Worm (Caenorhabditis elegans) whole organism, L4/young adult: Measurements from ENCODE around the gene C54F6.18.

Source experiments
- W03F9.2 ChIP-seq: fragments of 150-350 bp; optimal IDR thresholded peaks from 2 replicates; lab custom pipeline; 2014; ENCODE audit warnings: missing biosample characterization, missing genetic modification characterization
- dao-5 ChIP-seq: sonication (generic microtip); optimal IDR thresholded peaks from 2 replicates; lab custom pipeline; 2016; ENCODE audit warnings: missing genotype, missing genetic modification characterization, moderate library complexity, missing compliant biosample characterization
- him-1 ChIP-seq: sonication (generic microtip); optimal IDR thresholded peaks from 2 replicates; lab custom pipeline; 2016; ENCODE audit warnings: missing genotype, missing genetic modification reagents, missing genetic modification characterization, missing compliant biosample characterization

Gene C54F6.18

DNA sequence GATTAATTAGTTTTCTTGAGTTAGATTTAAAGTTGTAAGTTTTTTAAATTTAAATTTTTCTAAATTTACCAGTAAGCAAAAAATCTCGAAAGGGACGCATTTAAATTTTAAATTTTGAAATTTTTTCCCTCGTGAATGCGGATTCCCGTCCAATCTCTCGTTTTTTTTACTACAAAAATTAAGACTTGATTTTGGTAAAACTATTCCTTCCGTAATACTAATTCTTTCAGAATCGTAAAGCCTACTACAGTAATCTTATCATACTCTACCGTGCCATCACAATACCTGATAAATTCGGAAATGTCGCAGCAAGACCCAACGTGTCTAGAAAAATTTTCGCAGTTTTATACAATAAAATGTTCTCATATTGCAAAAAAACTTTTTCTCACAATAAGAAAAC, 19.4 kb downstream of the C54F6.18 start, which contains the start of the genes C54F6.19 and nhx-3:
Gene C54F6.19, plus strand, starts transcription at position 301 of the 400 bp plus-strand sequence.
Gene nhx-3, minus strand, starts transcription at position 337 of the 400 bp plus-strand sequence.
- TF ChIP-seq dao-5 (tag; lab: Kevin White, UChicago) (no peak), him-1 (tag; lab: Kevin White, UChicago) (no peak), W03F9.2 (tag; lab: Kevin White, UChicago) (no peak)

DNA sequence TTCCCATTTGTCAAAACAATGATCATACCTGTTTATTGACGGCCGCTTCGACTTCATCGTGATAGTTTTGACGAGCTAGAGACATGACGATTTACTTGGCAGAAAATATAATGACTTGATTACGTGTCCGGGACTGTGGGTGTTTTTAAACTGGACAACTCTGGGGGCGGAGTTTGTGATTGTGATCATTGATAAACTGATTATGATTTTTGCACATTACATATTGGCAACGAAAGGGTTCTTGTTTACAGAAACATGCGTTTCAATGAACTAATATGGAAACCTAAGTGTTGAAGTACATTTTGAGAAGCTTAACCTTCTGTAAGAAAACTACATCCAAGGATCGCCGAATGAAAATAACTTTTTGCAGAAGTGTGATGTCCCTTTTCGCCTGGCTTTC, 21.7 kb downstream of the C54F6.18 start, which contains the start of gene ftn-1:
Gene ftn-1, minus strand, starts transcription at position 101 of the 400 bp plus-strand sequence.
- TF ChIP-seq him-1 (tag; lab: Kevin White, UChicago) (no peak), dao-5 (tag; lab: Kevin White, UChicago) (no peak), W03F9.2 (tag; lab: Kevin White, UChicago) (no peak)

DNA sequence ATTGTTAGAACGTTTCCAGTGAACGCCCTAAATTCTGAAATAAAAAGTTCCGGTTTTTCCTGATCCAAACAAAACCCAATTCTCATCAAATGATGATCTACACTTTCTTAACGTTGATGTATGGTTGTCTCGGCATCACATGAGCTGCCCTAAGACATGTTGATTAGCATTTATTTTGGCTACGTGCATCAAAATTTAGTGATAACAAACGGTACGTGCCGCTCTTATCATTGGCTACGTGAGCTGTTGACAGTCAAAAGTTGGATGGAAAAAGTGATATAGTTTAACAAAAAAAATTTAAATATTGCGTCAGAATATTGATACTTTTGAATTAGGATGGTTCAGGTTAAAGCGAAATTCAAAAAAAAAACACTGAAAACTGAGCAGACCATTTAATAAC, 22.2 kb downstream of the C54F6.18 start:
- no peak for TF ChIP-seq dao-5 (tag; lab: Kevin White, UChicago)
- TF ChIP-seq W03F9.2 (tag; lab: Kevin White, UChicago) = no peak
- no peak for TF ChIP-seq him-1 (tag; lab: Kevin White, UChicago)

DNA sequence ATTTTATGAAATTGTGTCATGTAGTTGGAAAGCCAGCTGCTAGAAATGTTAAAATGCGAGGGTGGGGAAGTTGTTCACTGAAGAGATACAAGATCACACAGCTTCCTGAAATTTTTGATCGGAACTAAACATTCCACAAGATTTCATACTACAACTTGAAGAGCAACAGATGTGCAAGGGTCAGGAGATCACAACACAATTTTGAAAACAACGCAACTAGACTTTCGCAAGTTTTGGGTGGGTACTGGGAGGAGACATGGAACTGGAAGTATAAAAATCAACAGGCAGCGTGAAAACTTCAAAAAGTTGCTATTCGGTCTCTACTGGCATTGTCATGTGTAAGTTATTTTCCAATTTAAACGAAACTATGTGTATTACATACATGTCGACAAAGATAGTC, 26.0 kb downstream of the C54F6.18 start, which contains the start of gene F19F10.3:
Gene F19F10.3, plus strand, starts transcription at position 301 of the 400 bp plus-strand sequence.
- TF ChIP-seq W03F9.2 (tag; lab: Kevin White, UChicago) (no peak), him-1 (tag; lab: Kevin White, UChicago) (no peak), dao-5 (tag; lab: Kevin White, UChicago) (no peak)

DNA sequence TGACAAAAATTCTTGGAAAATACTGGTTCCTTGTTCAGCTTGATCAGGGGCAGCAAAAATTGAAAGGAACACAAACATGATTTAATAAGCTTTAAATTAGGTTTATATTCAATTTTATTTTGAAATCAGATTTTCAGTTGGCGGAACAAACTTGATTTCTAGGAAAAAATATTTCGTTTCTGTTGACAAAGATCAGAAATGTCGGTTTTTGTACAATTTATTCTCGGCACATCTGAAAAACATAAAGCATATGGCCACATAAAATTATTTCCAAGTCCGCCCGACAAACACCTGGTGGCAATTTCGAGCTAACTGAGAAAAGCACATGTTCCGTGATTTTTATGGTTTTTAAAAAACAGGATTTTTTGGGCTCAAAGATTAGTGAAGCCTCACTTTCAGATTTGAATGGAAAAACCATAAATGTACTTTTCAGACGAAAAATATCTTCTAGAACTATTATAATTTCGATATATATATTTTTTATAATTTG, 28.1 kb downstream of the C54F6.18 start, which contains the start of gene ttr-10:
Gene ttr-10, minus strand, starts transcription at position 51 of the 490 bp plus-strand sequence.
- TF ChIP-seq dao-5 (tag; lab: Kevin White, UChicago) (no peak), him-1 (tag; lab: Kevin White, UChicago) (no peak), W03F9.2 (tag; lab: Kevin White, UChicago) (no peak)

DNA sequence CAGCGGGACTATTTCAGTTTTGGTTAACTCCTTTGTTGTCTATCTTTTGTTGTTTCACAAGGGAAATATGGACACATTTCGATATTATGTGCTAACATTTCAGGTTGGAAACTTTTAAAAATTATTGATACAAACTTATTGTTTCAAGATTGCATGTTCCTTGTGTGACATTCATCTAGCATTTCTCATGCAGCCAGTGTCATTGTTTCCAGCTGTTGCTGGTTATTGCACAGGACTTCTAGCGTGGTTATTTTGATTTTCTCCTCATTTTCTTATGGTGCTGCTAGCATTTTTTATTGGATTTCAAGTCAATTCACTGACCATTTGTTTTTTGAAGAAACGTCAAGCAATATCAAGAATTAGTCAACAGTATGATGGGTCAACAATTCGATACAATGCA, 30.1 kb downstream of the C54F6.18 start:
- TF ChIP-seq W03F9.2 (tag; lab: Kevin White, UChicago) (no peak), dao-5 (tag; lab: Kevin White, UChicago) (no peak), him-1 (tag; lab: Kevin White, UChicago) (no peak)

DNA sequence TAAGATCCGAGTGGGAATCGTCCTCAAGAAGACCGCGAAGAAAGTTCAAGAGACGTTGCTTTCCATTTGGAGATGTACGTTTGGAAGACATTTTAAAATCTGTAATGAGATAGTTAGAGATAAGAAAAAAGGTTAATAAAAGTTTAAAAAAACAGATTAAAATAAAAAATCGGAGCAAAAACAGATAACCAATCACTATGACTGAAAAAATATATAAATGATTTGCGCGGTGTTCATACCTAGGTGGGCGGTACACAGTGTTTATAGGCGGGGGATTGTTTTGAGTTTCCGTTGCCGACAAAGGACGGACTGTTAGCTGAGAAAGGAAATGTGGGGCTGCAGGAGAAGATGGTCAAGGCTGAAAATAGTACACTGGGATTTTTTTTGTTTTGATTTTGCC, 32.9 kb downstream of the C54F6.18 start, which contains the start of gene ets-7:
Gene ets-7, minus strand, starts transcription at position 101 of the 400 bp plus-strand sequence.
- no peak for TF ChIP-seq dao-5 (tag; lab: Kevin White, UChicago)
- no peak for TF ChIP-seq W03F9.2 (tag; lab: Kevin White, UChicago)
- TF ChIP-seq him-1 (tag; lab: Kevin White, UChicago) = no peak

DNA sequence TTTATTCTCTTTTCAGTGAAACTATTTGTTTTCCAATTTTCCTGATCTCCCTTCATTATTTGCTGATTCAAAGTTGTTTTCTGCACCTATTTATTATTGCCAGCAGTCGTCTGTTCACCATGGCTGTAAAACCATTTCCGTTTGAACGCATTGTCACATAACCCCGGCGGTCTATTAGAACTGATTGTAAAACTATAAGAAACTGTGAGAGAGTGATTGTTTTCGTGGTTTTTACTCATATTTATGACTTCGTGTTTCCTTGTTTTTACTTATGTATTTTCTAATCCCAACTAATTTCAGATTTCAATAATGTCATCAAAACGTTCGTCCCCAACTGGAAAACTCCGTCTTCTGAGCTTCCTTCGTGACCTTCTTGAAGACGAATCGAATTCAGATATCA, 37.2 kb downstream of the C54F6.18 start, which contains the start of gene F19F10.1:
Gene F19F10.1, plus strand, starts transcription at position 301 of the 400 bp plus-strand sequence.
- TF ChIP-seq dao-5 (tag; lab: Kevin White, UChicago) (no peak), him-1 (tag; lab: Kevin White, UChicago) (no peak), W03F9.2 (tag; lab: Kevin White, UChicago) (no peak)

DNA sequence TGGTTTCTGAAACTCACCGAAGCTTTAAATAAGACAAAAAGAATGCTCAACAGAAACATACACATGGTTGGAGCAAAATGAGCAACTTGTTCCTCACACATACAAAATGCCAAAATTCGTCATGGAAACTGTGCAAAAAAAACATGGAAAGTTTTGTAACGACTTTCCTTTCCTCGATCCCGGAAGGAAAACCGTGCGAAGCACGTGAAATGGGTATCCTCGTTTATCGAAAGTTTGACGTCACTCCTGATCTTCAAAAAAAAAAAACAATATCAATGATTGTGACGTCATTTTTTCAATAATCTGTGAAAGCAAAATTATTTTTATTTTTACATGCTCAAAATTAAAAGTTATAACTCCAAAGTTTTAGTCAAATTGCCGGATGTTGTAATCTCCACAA, 44.5 kb downstream of the C54F6.18 start, which contains the start of gene clec-212:
Gene clec-212, minus strand, starts transcription at position 101 of the 400 bp plus-strand sequence.
- TF ChIP-seq him-1 (tag; lab: Kevin White, UChicago) (no peak), dao-5 (tag; lab: Kevin White, UChicago) (no peak), W03F9.2 (tag; lab: Kevin White, UChicago) (no peak)

DNA sequence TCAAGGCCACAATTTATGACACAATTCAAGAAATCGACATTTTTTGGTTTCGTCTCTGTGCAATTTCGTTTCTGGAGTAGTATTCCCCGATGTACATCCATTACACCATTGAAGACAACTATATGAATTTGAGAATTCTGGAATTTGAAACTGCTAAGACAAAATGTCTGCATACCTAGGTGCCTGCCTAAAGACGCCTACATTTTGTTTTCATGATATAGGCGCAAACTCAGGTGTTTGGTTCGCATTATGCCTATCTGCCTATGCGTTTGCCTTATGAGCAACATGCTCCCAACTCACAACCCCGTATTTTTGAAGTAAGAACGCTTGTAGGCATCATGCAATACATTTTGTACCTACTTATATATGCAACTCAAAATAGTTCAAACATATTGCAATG, 45.2 kb downstream of the C54F6.18 start, which contains the start of gene F19F10.14:
Gene F19F10.14, minus strand, starts transcription at position 101 of the 400 bp plus-strand sequence.
- no peak for TF ChIP-seq W03F9.2 (tag; lab: Kevin White, UChicago)
- no peak for TF ChIP-seq dao-5 (tag; lab: Kevin White, UChicago)
- TF ChIP-seq him-1 (tag; lab: Kevin White, UChicago) = no peak

DNA sequence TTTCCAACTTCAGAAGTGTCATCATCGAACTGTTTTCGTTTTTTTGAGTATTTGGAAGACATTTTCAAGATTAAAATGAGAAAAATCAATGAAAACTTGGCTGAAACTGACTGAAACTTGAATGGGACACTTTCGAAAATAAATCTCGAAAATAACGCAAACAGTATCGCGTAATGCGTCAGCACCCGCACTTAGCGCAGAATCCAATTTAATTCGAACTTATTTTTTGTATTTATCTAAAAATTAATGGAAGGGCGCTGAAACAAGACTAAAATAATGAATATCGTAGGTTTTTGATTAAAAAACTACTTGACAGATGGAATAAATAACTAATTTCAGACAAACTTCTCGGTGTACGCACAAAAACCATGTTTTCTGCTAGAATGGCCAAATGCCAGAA, 49.8 kb downstream of the C54F6.18 start, which contains the start of the genes snu-66 and ints-9:
Gene snu-66, minus strand, starts transcription at position 108 of the 400 bp plus-strand sequence.
Gene ints-9, plus strand, starts transcription at position 240 of the 400 bp plus-strand sequence.
- no peak for TF ChIP-seq him-1 (tag; lab: Kevin White, UChicago)
- TF ChIP-seq dao-5 (tag; lab: Kevin White, UChicago) = no peak
- TF ChIP-seq W03F9.2 (tag; lab: Kevin White, UChicago) = no peak
